Worm (Caenorhabditis elegans) whole organism, L4/young adult: ENCODE results near the gene Y51H4A.13.
"Not testable (repeated sequence)": the region's sequence is repeated elsewhere in the genome, so short reads cannot be mapped to it uniquely, and the experiment has no call there.

ENCODE experiments used
- W03F9.2 ChIP-seq: fragments of 150-350 bp; optimal IDR thresholded peaks from 2 replicates; lab custom pipeline; 2014; ENCODE audit warnings: missing biosample characterization, missing genetic modification characterization
- dao-5 ChIP-seq: sonication (generic microtip); optimal IDR thresholded peaks from 2 replicates; lab custom pipeline; 2016; ENCODE audit warnings: missing genotype, missing genetic modification characterization, moderate library complexity, missing compliant biosample characterization
- him-1 ChIP-seq: sonication (generic microtip); optimal IDR thresholded peaks from 2 replicates; lab custom pipeline; 2016; ENCODE audit warnings: missing genotype, missing genetic modification reagents, missing genetic modification characterization, missing compliant biosample characterization

Gene Y51H4A.13

ce11 chrIV:16629815-16630214 is 16.4 kb downstream of the Y51H4A.13 start:
- TF ChIP-seq W03F9.2 (tag; lab: Kevin White, UChicago) (no peak), dao-5 (no peak), him-1 (tag; lab: Kevin White, UChicago) (no peak)

- no peak for TF ChIP-seq dao-5
- TF ChIP-seq W03F9.2 (tag; lab: Kevin White, UChicago): no peak
- no peak for TF ChIP-seq him-1 (tag; lab: Kevin White, UChicago)
These were observed 17.1 kb downstream of the Y51H4A.13 start, which contains the start of gene Y51H4A.936 for ce11 chrIV:16629090-16629489. Y51H4A.936 (plus strand) TSS chrIV:16629390.

- TF ChIP-seq W03F9.2 (tag; lab: Kevin White, UChicago) (no peak), dao-5 (no peak), him-1 (tag; lab: Kevin White, UChicago) (no peak)
These were observed 18.5 kb downstream of the Y51H4A.13 start, which contains the start of gene fipr-28 for ce11 chrIV:16627676-16628075. fipr-28 (plus strand) TSS chrIV:16627976.

- TF ChIP-seq W03F9.2 (tag; lab: Kevin White, UChicago); him-1 (tag; lab: Kevin White, UChicago); dao-5: not testable (repeated sequence)
These were observed 20.3 kb downstream of the Y51H4A.13 start, which contains the start of gene fip-7 for ce11 chrIV:16625909-16626308. fip-7 (plus strand) TSS chrIV:16626209.

- TF ChIP-seq him-1 (tag; lab: Kevin White, UChicago) (no peak), dao-5 (no peak), W03F9.2 (tag; lab: Kevin White, UChicago) (no peak)
These were observed 23.7 kb downstream of the Y51H4A.13 start for ce11 chrIV:16622522-16622921.

ce11 chrIV:16602676-16603075 is 43.5 kb downstream of the Y51H4A.13 start, which contains the start of gene col-137:
col-137 (minus strand) TSS chrIV:16602776.
- TF ChIP-seq W03F9.2 (tag; lab: Kevin White, UChicago) (no peak), him-1 (tag; lab: Kevin White, UChicago) (no peak), dao-5 (no peak)

- no peak for TF ChIP-seq him-1 (tag; lab: Kevin White, UChicago)
- TF ChIP-seq dao-5: no peak
- TF ChIP-seq W03F9.2 (tag; lab: Kevin White, UChicago): no peak
These were observed 44.6 kb downstream of the Y51H4A.13 start for ce11 chrIV:16601599-16601998.
